Fruit fly (Drosophila melanogaster): Measurements from ENCODE around the gene Obp18a.

DNA sequence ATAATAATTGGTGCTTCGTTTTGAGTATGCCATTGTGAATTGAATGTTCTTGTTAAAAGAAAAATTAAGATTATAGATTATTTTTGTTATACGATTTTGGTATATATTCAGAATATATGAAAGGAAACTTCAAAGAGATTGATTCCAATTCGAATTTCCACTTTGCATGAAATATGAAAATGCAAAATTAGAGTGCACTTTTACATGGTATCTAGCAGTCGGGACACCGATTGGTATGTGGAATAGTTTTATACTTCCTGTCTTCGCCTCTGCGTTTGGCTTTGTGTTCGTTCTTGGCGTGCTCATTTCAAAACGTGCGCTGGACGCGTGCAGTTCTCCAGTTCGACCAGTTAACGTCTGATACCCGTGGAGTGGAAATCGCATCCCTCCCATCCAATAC, 47.5 kb upstream of the Obp18a start, which contains the start of gene CG33253:
- TF ChIP-seq CTCF (optimal IDR thresholded peaks at IDR 0.05): no peak
- TF ChIP-seq CG8478 (optimal IDR thresholded peaks at IDR 0.05): no peak

All from S2 (cell line).